Fruit fly (Drosophila melanogaster): ENCODE data around the gene LPCAT.

Gene LPCAT

dm6 chrX:9600083-9600817 lies 20.5 kb upstream of the LPCAT start:
- peak; percentile 64 for TF ChIP-seq CG7368 (GFP tag; optimal IDR thresholded peaks at IDR 0.05)
- TF ChIP-seq CG6792 (GFP tag; optimal IDR thresholded peaks at IDR 0.05), result peak; percentile 71
- peak; percentile 75 for TF ChIP-seq CG3919 (GFP tag; optimal IDR thresholded peaks at IDR 0.05)
- TF ChIP-seq CG6163 (GFP tag; IDR thresholded peaks at IDR 0.05), result peak; percentile 73; the same call in 2 of the 3 replicates
- TF ChIP-seq CG3032 (tag; optimal IDR thresholded peaks at IDR 0.05), result peak; percentile 63
- TF ChIP-seq CG31627 (GFP tag; optimal IDR thresholded peaks at IDR 0.05), result peak; percentile 74
- TF ChIP-seq Hr38 (GFP tag; optimal IDR thresholded peaks at IDR 0.05), result no peak
- TF ChIP-seq dac (GFP tag; optimal IDR thresholded peaks at IDR 0.05), result peak; percentile 61
- no peak for TF ChIP-seq Blimp-1 (GFP tag; optimal IDR thresholded peaks at IDR 0.05)
- 0 out of 2 replicates have a peak, but pooled peaks have one; percentile 31 for TF ChIP-seq Gug (GFP tag; IDR thresholded peaks at IDR 0.05)
- TF ChIP-seq CG1621 (tag; optimal IDR thresholded peaks at IDR 0.05), result peak; percentile 49
- TF ChIP-seq CG8319 (GFP tag; optimal IDR thresholded peaks at IDR 0.05), result peak; percentile 33
- peak; percentile 26 for TF ChIP-seq Sox15 (GFP tag; optimal IDR thresholded peaks at IDR 0.05)
- TF ChIP-seq Eip78C (GFP tag), result peak; percentile 94
- TF ChIP-seq Ets96B (tag; optimal IDR thresholded peaks at IDR 0.05), result peak; percentile 58
- peak; percentile 79 for TF ChIP-seq Sox14 (GFP tag; optimal IDR thresholded peaks at IDR 0.05)
- no peak for TF ChIP-seq CG4318 (GFP tag; optimal IDR thresholded peaks at IDR 0.05)
- peak; percentile 70 for TF ChIP-seq Lpt (GFP tag; optimal IDR thresholded peaks at IDR 0.05)
- TF ChIP-seq CG15336 (GFP tag; IDR thresholded peaks at IDR 0.05), result peak; percentile 68
- peak; percentile 11 for TF ChIP-seq Eip93F (GFP tag; optimal IDR thresholded peaks at IDR 0.05)
- TF ChIP-seq fd59A (GFP tag; optimal IDR thresholded peaks at IDR 0.05), result peak; percentile 60
- TF ChIP-seq CG32006 (GFP tag; optimal IDR thresholded peaks at IDR 0.05), result peak; percentile 84
- peak; percentile 90 for TF ChIP-seq Met (GFP tag; optimal IDR thresholded peaks at IDR 0.05)
- TF ChIP-seq OdsH (GFP tag; optimal IDR thresholded peaks at IDR 0.05), result peak; percentile 72
- TF ChIP-seq vri (GFP tag; optimal IDR thresholded peaks at IDR 0.05), result peak; percentile 47
- peak; percentile 63 for TF ChIP-seq eg (GFP tag; IDR thresholded peaks at IDR 0.05)
- TF ChIP-seq fkh (GFP tag; optimal IDR thresholded peaks at IDR 0.05), result peak; percentile 13
- TF ChIP-seq net (GFP tag; optimal IDR thresholded peaks at IDR 0.05), result peak; percentile 66
- peak; percentile 81 for TF ChIP-seq topi (GFP tag; optimal IDR thresholded peaks at IDR 0.05)
- TF ChIP-seq acj6 (GFP tag; optimal IDR thresholded peaks at IDR 0.05), result peak; percentile 71
- TF ChIP-seq esn (GFP tag; optimal IDR thresholded peaks at IDR 0.05), result peak; percentile 76
- no peak for TF ChIP-seq Sox102F (GFP tag; optimal IDR thresholded peaks at IDR 0.05)
- TF ChIP-seq Eip75B (GFP tag; optimal IDR thresholded peaks at IDR 0.05), result peak; percentile 80
- peak; percentile 77 for TF ChIP-seq cyc (GFP tag; optimal IDR thresholded peaks at IDR 0.05)
- TF ChIP-seq svp (GFP tag), result peak; percentile 88
- peak; percentile 85 for TF ChIP-seq Hr39 (GFP tag; optimal IDR thresholded peaks at IDR 0.05)
- TF ChIP-seq CG8632 (GFP tag; optimal IDR thresholded peaks at IDR 0.05), result peak; percentile 63
- peak; percentile 34 for TF ChIP-seq CG9139 (GFP tag; optimal IDR thresholded peaks at IDR 0.05)
- peak; percentile 71; the same call in 2 of the 3 replicates for TF ChIP-seq CG8119 (GFP tag; IDR thresholded peaks at IDR 0.05)
- TF ChIP-seq fd85E (GFP tag; optimal IDR thresholded peaks at IDR 0.05), result no peak
- TF ChIP-seq ss (GFP tag; optimal IDR thresholded peaks at IDR 0.05), result peak; percentile 52 to 68
- TF ChIP-seq Hr4 (GFP tag; optimal IDR thresholded peaks at IDR 0.05), result no peak
- peak; percentile 44 for TF ChIP-seq CG11902 (GFP tag; optimal IDR thresholded peaks at IDR 0.05)
- peak; percentile 74 for TF ChIP-seq lz (GFP tag; optimal IDR thresholded peaks at IDR 0.05)
- TF ChIP-seq CG6854 (GFP tag; optimal IDR thresholded peaks at IDR 0.05), result no peak
- TF ChIP-seq CG6808 (GFP tag; optimal IDR thresholded peaks at IDR 0.05), result peak; percentile 3
- TF ChIP-seq salr (GFP tag; optimal IDR thresholded peaks at IDR 0.05), result peak in 1 of 2 experiments; percentile 61
- TF ChIP-seq CG6276 (GFP tag; optimal IDR thresholded peaks at IDR 0.05), result no peak
- peak; percentile 61 for TF ChIP-seq CG34406 (GFP tag; optimal IDR thresholded peaks at IDR 0.05)
- no peak for TF ChIP-seq spab (GFP tag; optimal IDR thresholded peaks at IDR 0.05)
- TF ChIP-seq Ets21C (GFP tag; optimal IDR thresholded peaks at IDR 0.05), result peak; percentile 59
